Worm (Caenorhabditis elegans): ENCODE measurements around the gene cest-28.
A peak's percentile ranks its signal among the peaks of the same experiment; 100 is the strongest.

The cest-28 gene

ce11 chrV:6632925-6633324, 36.7 kb upstream of the cest-28 start, which contains the start of gene scd-2:
Gene scd-2, plus strand, starts transcription at chrV:6633225.
- no peak for TF ChIP-seq unc-30 (tag; optimal IDR thresholded peaks at IDR 0.05)
- TF ChIP-seq egl-27 (tag; optimal IDR thresholded peaks at IDR 0.05): no peak
- no peak for TF ChIP-seq nhr-12 (tag; optimal IDR thresholded peaks at IDR 0.05)
- TF ChIP-seq C04F5.9 (tag; optimal IDR thresholded peaks at IDR 0.05): no peak
- no peak for TF ChIP-seq elt-2 (tag; optimal IDR thresholded peaks at IDR 0.05)
- TF ChIP-seq C16A3.4 (tag; optimal IDR thresholded peaks at IDR 0.05): no peak
- no peak for TF ChIP-seq fkh-4 (tag; optimal IDR thresholded peaks at IDR 0.05; ENCODE audit: borderline replicate concordance)
- TF ChIP-seq unc-86 (tag; optimal IDR thresholded peaks at IDR 0.05): no peak
- TF ChIP-seq nhr-76 (tag; optimal IDR thresholded peaks at IDR 0.05): no peak
- no peak for TF ChIP-seq skn-1 (tag; optimal IDR thresholded peaks at IDR 0.05)
- no peak for TF ChIP-seq tbx-2 (tag; optimal IDR thresholded peaks at IDR 0.05)
- TF ChIP-seq C34B4.2 (tag; optimal IDR thresholded peaks at IDR 0.05): no peak

ce11 chrV:6645810-6646209, 23.8 kb upstream of the cest-28 start:
- no peak for TF ChIP-seq mep-1 (tag; optimal IDR thresholded peaks at IDR 0.05)
- TF ChIP-seq nhr-71 (tag; optimal IDR thresholded peaks at IDR 0.05): peak; percentile 27
- TF ChIP-seq dsc-1 (tag; optimal IDR thresholded peaks at IDR 0.05): peak; percentile 97
- peak; percentile 66 for TF ChIP-seq sox-4 (tag; optimal IDR thresholded peaks at IDR 0.05)
- TF ChIP-seq efl-3 (GFP tag; optimal IDR thresholded peaks at IDR 0.05): no peak
- no peak for TF ChIP-seq aha-1 (tag; optimal IDR thresholded peaks at IDR 0.05)
- TF ChIP-seq nhr-47 (tag; optimal IDR thresholded peaks at IDR 0.05): peak; percentile 36
- TF ChIP-seq unc-86 (tag; optimal IDR thresholded peaks at IDR 0.05): no peak
- TF ChIP-seq zip-4 (GFP tag; optimal IDR thresholded peaks at IDR 0.05): no peak
- TF ChIP-seq fkh-8 (tag; optimal IDR thresholded peaks at IDR 0.05): peak; percentile 27
- TF ChIP-seq pax-3 (tag; optimal IDR thresholded peaks at IDR 0.05): peak; percentile 19

- TF ChIP-seq sptf-1 (tag; optimal IDR thresholded peaks at IDR 0.05) (no peak), fkh-10 (GFP tag; optimal IDR thresholded peaks at IDR 0.05) (no peak), nhr-77 (tag; optimal IDR thresholded peaks at IDR 0.05) (no peak), nhr-12 (tag; optimal IDR thresholded peaks at IDR 0.05) (no peak), tbx-2 (tag; optimal IDR thresholded peaks at IDR 0.05) (no peak), Y116A8C.19 (tag; optimal IDR thresholded peaks at IDR 0.05; ENCODE audit: borderline replicate concordance) (no peak), lsy-2 (tag; optimal IDR thresholded peaks at IDR 0.05) (no peak), irx-1 (tag; optimal IDR thresholded peaks at IDR 0.05) (no peak)
Measured at ce11 chrV:6649317-6649716, 20.3 kb upstream of the cest-28 start, which contains the start of gene T10H9.1. Gene T10H9.1, plus strand, starts transcription at chrV:6649617.

- no peak for TF ChIP-seq grh-1 (GFP tag; IDR thresholded peaks at IDR 0.05)
- no peak for TF ChIP-seq lsy-2 (tag; optimal IDR thresholded peaks at IDR 0.05)
- no peak for TF ChIP-seq pqm-1 (tag; optimal IDR thresholded peaks at IDR 0.05)
- no peak for TF ChIP-seq nhr-77 (tag; optimal IDR thresholded peaks at IDR 0.05)
- no peak for TF ChIP-seq unc-62 (GFP tag; optimal IDR thresholded peaks at IDR 0.05)
- no peak for TF ChIP-seq nhr-71 (tag; optimal IDR thresholded peaks at IDR 0.05)
- TF ChIP-seq dsc-1 (tag; optimal IDR thresholded peaks at IDR 0.05): no peak
- no peak for TF ChIP-seq ceh-82 (tag; optimal IDR thresholded peaks at IDR 0.05)
- TF ChIP-seq mef-2 (tag; optimal IDR thresholded peaks at IDR 0.05): no peak
- no peak for TF ChIP-seq zag-1 (tag; optimal IDR thresholded peaks at IDR 0.05)
- TF ChIP-seq alr-1 (tag; optimal IDR thresholded peaks at IDR 0.05; ENCODE audit: borderline replicate concordance): no peak
- TF ChIP-seq C04F5.9 (tag; optimal IDR thresholded peaks at IDR 0.05): no peak
- TF ChIP-seq nhr-90 (tag; optimal IDR thresholded peaks at IDR 0.05; ENCODE audit: poor library complexity): no peak
Measured at ce11 chrV:6650508-6650907, 19.1 kb upstream of the cest-28 start.

ce11 chrV:6652051-6652450, 17.6 kb upstream of the cest-28 start, which contains the start of gene T10H9.8:
Gene T10H9.8, plus strand, starts transcription at chrV:6652351.
- TF ChIP-seq jun-1 (tag; optimal IDR thresholded peaks at IDR 0.05) (no peak), nhr-47 (tag; optimal IDR thresholded peaks at IDR 0.05) (no peak), nhr-71 (tag; optimal IDR thresholded peaks at IDR 0.05) (no peak), rnt-1 (tag; optimal IDR thresholded peaks at IDR 0.05) (no peak), lin-13 (GFP tag; optimal IDR thresholded peaks at IDR 0.05) (no peak), nhr-20 (tag; optimal IDR thresholded peaks at IDR 0.05) (peak; percentile 33), ztf-4 (tag; optimal IDR thresholded peaks at IDR 0.05) (no peak), alr-1 (tag; optimal IDR thresholded peaks at IDR 0.05; ENCODE audit: borderline replicate concordance) (no peak), efl-1 (optimal IDR thresholded peaks at IDR 0.05) (no peak), efl-1 (GFP tag; optimal IDR thresholded peaks at IDR 0.05 in 1 of 2) (peak in 1 of 2 experiments; percentile 19)
